Fruit fly (Drosophila melanogaster) whole organism, embryonic: ENCODE measurements around the gene CG42876.

ENCODE experiments used
- Aef1 ChIP-seq: fragments of 200-800 bp; sonication (Bioruptor generic); IDR thresholded peaks from 3 replicates; pipeline ENCODE4 v1.3.6; 2022; ENCODE audit warnings: missing biosample characterization, missing genetic modification characterization
- Atf6 ChIP-seq: fragments of 200-800 bp; sonication (Bioruptor generic); IDR thresholded peaks from 2 replicates; pipeline ENCODE4 v1.3.6; 2022; ENCODE audit warnings: missing biosample characterization, missing genetic modification characterization
- Bdp1 ChIP-seq: fragments of 200-800 bp; sonication (Bioruptor generic); optimal IDR thresholded peaks from 3 replicates; lab custom pipeline; 2016; ENCODE audit warnings: missing biosample characterization, missing genetic modification characterization
- CG10431 ChIP-seq: fragments of 200-800 bp; sonication (Bioruptor generic); optimal IDR thresholded peaks from 3 replicates; lab custom pipeline; 2018; ENCODE audit warnings: missing biosample characterization, mild to moderate bottlenecking, missing genetic modification characterization
- CG11398 ChIP-seq: fragments of 200-800 bp; sonication (Bioruptor generic); optimal IDR thresholded peaks from 2 replicates; lab custom pipeline; 2016; ENCODE audit warnings: missing biosample characterization, missing genetic modification characterization
- CG12219 ChIP-seq: fragments of 200-800 bp; sonication (Bioruptor generic); optimal IDR thresholded peaks from 3 replicates; lab custom pipeline; 2018; ENCODE audit warnings: missing biosample characterization, mild to moderate bottlenecking, missing genetic modification characterization
- CG1233 ChIP-seq: fragments of 200-800 bp; sonication (Bioruptor generic); optimal IDR thresholded peaks from 4 replicates; lab custom pipeline; 2018; ENCODE audit warnings: missing biosample characterization, mild to moderate bottlenecking, missing genetic modification characterization
- CG12391 ChIP-seq: fragments of 200-800 bp; sonication (Bioruptor generic); optimal IDR thresholded peaks from 3 replicates; lab custom pipeline; 2018; ENCODE audit warnings: missing biosample characterization, mild to moderate bottlenecking, missing genetic modification characterization, moderate library complexity
- CG14860 ChIP-seq: fragments of 200-800 bp; sonication (Bioruptor generic); IDR thresholded peaks from 3 replicates; pipeline ENCODE4 v1.3.6; 2022; ENCODE audit warnings: missing biosample characterization, missing genetic modification characterization; ENCODE audit not compliant: partially characterized antibody
- CG15696 ChIP-seq: fragments of 200-800 bp; sonication (Bioruptor generic); optimal IDR thresholded peaks from 2 replicates; lab custom pipeline; 2019; ENCODE audit warnings: missing biosample characterization, mild to moderate bottlenecking, missing genetic modification characterization, moderate library complexity
- CG1647 ChIP-seq: fragments of 200-800 bp; sonication (Bioruptor generic); optimal IDR thresholded peaks from 3 replicates; lab custom pipeline; 2016; ENCODE audit warnings: missing biosample characterization, missing genetic modification characterization
- CG17359 ChIP-seq: fragments of 200-800 bp; sonication (Bioruptor generic); optimal IDR thresholded peaks from 3 replicates; lab custom pipeline; 2018; ENCODE audit warnings: missing biosample characterization, mild to moderate bottlenecking, missing genetic modification characterization, moderate library complexity
- CG17829 ChIP-seq: fragments of 200-800 bp; optimal IDR thresholded peaks from 2 replicates; lab custom pipeline; 2019; ENCODE audit warnings: missing biosample characterization, mild to moderate bottlenecking, missing genetic modification characterization, moderate library complexity
- CG2129 ChIP-seq: fragments of 200-800 bp; sonication (Bioruptor generic); IDR thresholded peaks from 2 replicates; pipeline ENCODE4 v1.3.6; 2022; ENCODE audit warnings: missing biosample characterization, missing genetic modification characterization; ENCODE audit not compliant: partially characterized antibody
- CG2199 ChIP-seq: fragments of 200-800 bp; sonication (Bioruptor generic); IDR thresholded peaks from 3 replicates; pipeline ENCODE4 v1.3.6; 2022; ENCODE audit warnings: missing biosample characterization, missing genetic modification characterization
- CG2678 ChIP-seq: fragments of 200-800 bp; sonication (Bioruptor generic); optimal IDR thresholded peaks from 3 replicates; lab custom pipeline; 2019; ENCODE audit warnings: missing biosample characterization, mild to moderate bottlenecking, missing genetic modification characterization, moderate library complexity
- CG34224 ChIP-seq: fragments of 200-800 bp; sonication (Bioruptor generic); IDR thresholded peaks from 3 replicates; pipeline ENCODE4 v1.3.6; 2022; ENCODE audit warnings: missing biosample characterization, missing genetic modification characterization; ENCODE audit not compliant: partially characterized antibody
- CG34376 ChIP-seq: fragments of 200-800 bp; sonication (Bioruptor generic); optimal IDR thresholded peaks from 2 replicates; lab custom pipeline; 2018; ENCODE audit warnings: missing biosample characterization, mild to moderate bottlenecking, missing genetic modification characterization
- CG3847 ChIP-seq: fragments of 200-800 bp; sonication (Bioruptor generic); IDR thresholded peaks from 2 replicates; pipeline ENCODE4 v1.3.6; 2022; ENCODE audit warnings: missing biosample characterization, missing genetic modification characterization
- CG43689 ChIP-seq: fragments of 200-800 bp; sonication (Bioruptor generic); IDR thresholded peaks from 2 replicates; pipeline ENCODE4 v1.3.6; 2022; ENCODE audit warnings: missing biosample characterization, missing genetic modification characterization
- CG4730 ChIP-seq: fragments of 200-800 bp; sonication (Bioruptor generic); IDR thresholded peaks from 2 replicates; pipeline ENCODE4 v1.3.6; 2022; ENCODE audit warnings: missing biosample characterization, missing genetic modification characterization
- CG4820 ChIP-seq: fragments of 200-800 bp; sonication (Bioruptor generic); optimal IDR thresholded peaks from 3 replicates; lab custom pipeline; 2016; ENCODE audit warnings: missing biosample characterization, missing genetic modification characterization
- CG6689 ChIP-seq: fragments of 200-800 bp; sonication (Bioruptor generic); IDR thresholded peaks from 2 replicates; pipeline ENCODE4 v1.3.6; 2022; ENCODE audit warnings: missing biosample characterization, missing genetic modification characterization
- CG6791 ChIP-seq: fragments of 200-800 bp; sonication (Bioruptor generic); IDR thresholded peaks from 3 replicates; pipeline ENCODE4 v1.3.6; 2022; ENCODE audit warnings: missing biosample characterization, missing genetic modification characterization; ENCODE audit not compliant: partially characterized antibody
- Doc3 ChIP-seq: fragments of 200-800 bp; sonication (Bioruptor generic); IDR thresholded peaks from 3 replicates; pipeline ENCODE4 v1.3.6; 2022; ENCODE audit warnings: missing biosample characterization, missing genetic modification characterization; ENCODE audit not compliant: partially characterized antibody
- Fer1 ChIP-seq: fragments of 200-800 bp; sonication (Bioruptor generic); optimal IDR thresholded peaks from 2 replicates; lab custom pipeline; 2017; ENCODE audit warnings: missing biosample characterization, mild to moderate bottlenecking, missing genetic modification characterization
- H15 ChIP-seq: fragments of 200-800 bp; sonication (Bioruptor generic); IDR thresholded peaks from 3 replicates; pipeline ENCODE4 v1.3.6; 2022; ENCODE audit warnings: missing biosample characterization, missing genetic modification characterization
- HLH4C ChIP-seq: fragments of 200-800 bp; sonication (Bioruptor generic); IDR thresholded peaks from 3 replicates; pipeline ENCODE4 v1.3.6; 2022; ENCODE audit warnings: missing biosample characterization, missing genetic modification characterization; ENCODE audit not compliant: partially characterized antibody
- NK7.1 ChIP-seq: fragments of 200-800 bp; sonication (Bioruptor generic); optimal IDR thresholded peaks from 3 replicates; lab custom pipeline; 2016; ENCODE audit warnings: missing biosample characterization, missing genetic modification characterization
- Scr ChIP-seq: fragments of 200-800 bp; sonication (Bioruptor generic); IDR thresholded peaks from 2 replicates; pipeline ENCODE4 v1.3.6; 2022; ENCODE audit warnings: missing biosample characterization, missing genetic modification characterization; ENCODE audit not compliant: partially characterized antibody
- Spps ChIP-seq: fragments of 200-800 bp; sonication (Bioruptor generic); optimal IDR thresholded peaks from 2 replicates; lab custom pipeline; 2018; ENCODE audit warnings: missing biosample characterization, mild to moderate bottlenecking, missing genetic modification characterization
- Ssrp ChIP-seq: fragments of 200-800 bp; sonication (Bioruptor generic); optimal IDR thresholded peaks from 2 replicates; lab custom pipeline; 2018; ENCODE audit warnings: missing biosample characterization, mild to moderate bottlenecking, missing genetic modification characterization, moderate library complexity
- Usf ChIP-seq: fragments of 200-800 bp; sonication (Bioruptor generic); optimal IDR thresholded peaks from 2 replicates; lab custom pipeline; 2017; ENCODE audit warnings: missing genotype, missing biosample characterization, missing genetic modification characterization
- YL-1 ChIP-seq: fragments of 200-800 bp; sonication (Bioruptor generic); optimal IDR thresholded peaks from 3 replicates; lab custom pipeline; 2017; ENCODE audit warnings: missing biosample characterization, mild to moderate bottlenecking, missing genetic modification characterization
- crc ChIP-seq: fragments of 200-800 bp; sonication (Bioruptor generic); optimal IDR thresholded peaks from 2 replicates; lab custom pipeline; 2016; ENCODE audit warnings: missing biosample characterization, missing genetic modification characterization
- crp ChIP-seq, 2 experiments: fragments of 200-800 bp; sonication (Bioruptor generic); optimal IDR thresholded peaks; 2 replicates in 1 of 2; 3 replicates in 1 of 2; lab custom pipeline; 2017; ENCODE audit warnings: missing biosample characterization in 2 of 2, missing genetic modification characterization in 2 of 2, mild to moderate bottlenecking in 1 of 2, moderate library complexity in 1 of 2
- danr ChIP-seq: fragments of 200-800 bp; sonication (Bioruptor generic); IDR thresholded peaks from 2 replicates; pipeline ENCODE4 v1.3.6; 2022; ENCODE audit warnings: missing biosample characterization, missing genetic modification characterization
- eyg ChIP-seq: fragments of 200-800 bp; sonication (Bioruptor generic); optimal IDR thresholded peaks from 3 replicates; lab custom pipeline; 2016; ENCODE audit warnings: missing biosample characterization, missing genetic modification characterization
- lola ChIP-seq, 3 experiments: fragments of >200 bp in 2 of 3; fragments of 200-800 bp in 1 of 3; sonication (Bioruptor generic) in 1 of 3; optimal IDR thresholded peaks; 2 replicates each; lab custom pipeline; 2017 to 2019; ENCODE audit warnings: missing biosample characterization in 3 of 3, missing genetic modification characterization in 3 of 3, mild to moderate bottlenecking in 1 of 3, moderate library complexity in 1 of 3
- luna ChIP-seq: fragments of 200-800 bp; sonication (Bioruptor generic); optimal IDR thresholded peaks from 2 replicates; lab custom pipeline; 2016; ENCODE audit warnings: missing biosample characterization, missing genetic modification characterization
- nmo ChIP-seq: fragments of 200-800 bp; sonication (Bioruptor generic); optimal IDR thresholded peaks from 2 replicates; lab custom pipeline; 2018; ENCODE audit warnings: missing biosample characterization, mild to moderate bottlenecking, missing genetic modification characterization, moderate library complexity
- pan ChIP-seq, 4 experiments: fragments of >200 bp in 3 of 4; fragments of 200-800 bp in 1 of 4; sonication (Bioruptor generic) in 1 of 4; optimal IDR thresholded peaks in 3 of 4; IDR thresholded peaks in 1 of 4; 2 replicates each; pipeline versions ENCODE4 v1.3.6 to Lab custom; 2017 to 2022; ENCODE audit warnings: missing biosample characterization in 2 of 4, missing genetic modification characterization in 2 of 4, mixed read lengths in 1 of 4
- scrt ChIP-seq: fragments of 200-800 bp; sonication (Bioruptor generic); optimal IDR thresholded peaks from 2 replicates; lab custom pipeline; 2018; ENCODE audit warnings: missing biosample characterization, mild to moderate bottlenecking, missing genetic modification characterization, moderate library complexity
- sens-2 ChIP-seq: fragments of 200-800 bp; sonication (Bioruptor generic); IDR thresholded peaks from 2 replicates; pipeline ENCODE4 v1.3.6; 2022; ENCODE audit warnings: missing biosample characterization, missing genetic modification characterization
- slou ChIP-seq: fragments of 200-800 bp; sonication (Bioruptor generic); optimal IDR thresholded peaks from 3 replicates; lab custom pipeline; 2016; ENCODE audit warnings: missing biosample characterization, missing genetic modification characterization
- sna ChIP-seq: fragments of 200-800 bp; sonication (Bioruptor generic); IDR thresholded peaks from 2 replicates; pipeline ENCODE4 v1.3.6; 2022; ENCODE audit warnings: missing biosample characterization, missing genetic modification characterization; ENCODE audit not compliant: partially characterized antibody
- tap ChIP-seq: fragments of 200-800 bp; optimal IDR thresholded peaks from 3 replicates; lab custom pipeline; 2019; ENCODE audit warnings: missing biosample characterization, mild to moderate bottlenecking, missing genetic modification characterization, moderate library complexity
- trh ChIP-seq: fragments of 200-800 bp; sonication (Bioruptor generic); optimal IDR thresholded peaks from 2 replicates; lab custom pipeline; 2016; ENCODE audit warnings: missing biosample characterization, missing genetic modification characterization
- yki ChIP-seq: fragments of >200 bp; optimal IDR thresholded peaks from 3 replicates; lab custom pipeline; 2018
- zf30C ChIP-seq: fragments of 200-800 bp; sonication (Bioruptor generic); optimal IDR thresholded peaks from 3 replicates; lab custom pipeline; 2018; ENCODE audit warnings: missing biosample characterization, mild to moderate bottlenecking, missing genetic modification characterization

CG42876 gene

dm6 chr2L:15770978-15771377 lies 41.0 kb downstream of the CG42876 start, which contains the start of gene Ku80 (continued):
- TF ChIP-seq CG6791 (GFP tag; lab: Robert Waterston, UW): peak; percentile 86
- TF ChIP-seq CG15696 (tag; lab: Kevin White, UChicago): no peak
- TF ChIP-seq CG17829 (tag; lab: Kevin White, UChicago): no peak
- TF ChIP-seq CG3847 (GFP tag; lab: Robert Waterston, UW): no peak
- TF ChIP-seq luna: no peak
- no peak for TF ChIP-seq H15 (GFP tag; lab: Robert Waterston, UW)
- no peak for TF ChIP-seq CG1647 (GFP tag; lab: Kevin White, UChicago)
- no peak for TF ChIP-seq CG12219 (GFP tag; lab: Kevin White, UChicago)
- no peak for TF ChIP-seq CG12391 (tag; lab: Kevin White, UChicago)
- TF ChIP-seq danr (GFP tag; lab: Robert Waterston, UW): no peak
- no peak for TF ChIP-seq slou (GFP tag; lab: Kevin White, UChicago)
- TF ChIP-seq CG2678 (tag; lab: Kevin White, UChicago): no peak
- no peak for TF ChIP-seq lola (GFP tag; optimal IDR thresholded peaks at IDR 0.05; lab: Kevin White, UChicago)
- no peak for TF ChIP-seq CG1233 (GFP tag; lab: Kevin White, UChicago)
- TF ChIP-seq YL-1 (GFP tag; lab: Kevin White, UChicago): no peak
- TF ChIP-seq Ssrp (tag; lab: Kevin White, UChicago): no peak
- no peak for TF ChIP-seq scrt
- no peak for TF ChIP-seq Spps (tag; lab: Kevin White, UChicago)
- TF ChIP-seq Scr (GFP tag; lab: Robert Waterston, UW): peak; percentile 72
- TF ChIP-seq CG43689 (GFP tag; lab: Robert Waterston, UW): no peak
- TF ChIP-seq CG10431 (GFP tag; lab: Kevin White, UChicago): no peak
- no peak for TF ChIP-seq tap (tag; lab: Kevin White, UChicago)
- TF ChIP-seq CG4820 (GFP tag; lab: Kevin White, UChicago): no peak
- TF ChIP-seq Atf6 (GFP tag; lab: Robert Waterston, UW): no peak
- peak; percentile 84 for TF ChIP-seq HLH4C (GFP tag; lab: Robert Waterston, UW)
- no peak for TF ChIP-seq yki
- TF ChIP-seq NK7.1 (GFP tag; lab: Kevin White, UChicago): no peak
- no peak for TF ChIP-seq CG17359 (tag; lab: Kevin White, UChicago)
- peak; percentile 65 for TF ChIP-seq sna
- TF ChIP-seq CG4730 (GFP tag; lab: Robert Waterston, UW): no peak
- peak; percentile 47; the same call in 1 of the 3 replicates for TF ChIP-seq Doc3 (GFP tag; lab: Robert Waterston, UW)
- no peak for TF ChIP-seq sens-2 (GFP tag; lab: Robert Waterston, UW)
- TF ChIP-seq CG2199 (GFP tag; lab: Robert Waterston, UW): 0 out of 3 replicates have a peak, but pooled peaks have one; percentile 16
- TF ChIP-seq trh (GFP tag; lab: Kevin White, UChicago): no peak
- TF ChIP-seq crp (GFP tag; optimal IDR thresholded peaks at IDR 0.05; lab: Kevin White, UChicago): peak in 1 of 2 experiments; percentile 29
- TF ChIP-seq CG2129 (GFP tag; lab: Robert Waterston, UW): peak; percentile 24; the same call in 1 of the 2 replicates
- TF ChIP-seq CG6689 (GFP tag; lab: Robert Waterston, UW): no peak
- no peak for TF ChIP-seq Usf (GFP tag; lab: Kevin White, UChicago)
- no peak for TF ChIP-seq pan (optimal IDR thresholded peaks at IDR 0.05; lab: Kevin White, UChicago)
- no peak for TF ChIP-seq pan (GFP tag; optimal IDR thresholded peaks at IDR 0.05 in 1 of 2, IDR thresholded peaks at IDR 0.05 in 1 of 2)
- TF ChIP-seq eyg (GFP tag; lab: Kevin White, UChicago): no peak
- TF ChIP-seq CG11398 (GFP tag; lab: Kevin White, UChicago): no peak
- no peak for TF ChIP-seq zf30C (GFP tag; lab: Kevin White, UChicago)
- no peak for TF ChIP-seq crc (GFP tag; lab: Kevin White, UChicago)
- no peak for TF ChIP-seq Aef1 (GFP tag; lab: Robert Waterston, UW)
- no peak for TF ChIP-seq CG34376
- peak; percentile 65; the same call in 1 of the 3 replicates for TF ChIP-seq CG34224 (GFP tag; lab: Robert Waterston, UW)
- TF ChIP-seq Fer1: no peak
- TF ChIP-seq nmo: no peak
- TF ChIP-seq Bdp1: no peak
- peak; percentile 72 for TF ChIP-seq CG14860 (GFP tag; lab: Robert Waterston, UW)
